Fruit fly (Drosophila melanogaster): ENCODE results near the gene in.

in gene

DNA sequence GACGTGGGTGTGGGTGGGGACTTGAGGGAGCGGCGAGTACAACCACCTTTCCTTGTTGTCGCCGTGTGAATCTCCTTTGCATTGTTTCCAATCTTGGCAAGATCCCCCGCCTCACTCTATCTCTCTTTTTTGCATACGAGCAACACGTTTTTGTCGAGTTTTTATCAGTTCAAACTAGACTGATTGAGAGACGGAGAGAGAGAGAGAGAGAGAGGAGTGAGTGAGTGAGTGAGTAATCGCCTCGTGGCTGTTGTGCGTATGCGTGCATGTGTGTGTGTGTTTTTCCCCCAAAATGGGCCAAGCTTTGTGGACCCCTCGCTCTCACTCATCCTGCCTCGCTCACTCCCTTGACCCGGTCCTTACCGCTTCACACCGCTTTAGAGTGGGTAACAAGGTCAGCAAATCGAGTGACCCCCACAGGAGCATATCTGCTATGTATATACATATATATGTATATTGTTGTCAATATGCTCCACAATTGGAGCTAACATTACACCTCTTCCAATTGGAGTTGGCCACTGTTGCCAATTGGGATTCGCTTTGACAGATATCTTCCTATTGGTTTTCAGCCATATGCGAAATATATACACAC is 17.6 kb upstream of the in start:
- TF ChIP-seq svp (GFP tag) (peak; percentile 89), vri (GFP tag; optimal IDR thresholded peaks at IDR 0.05) (peak; percentile 25), Sox14 (GFP tag; optimal IDR thresholded peaks at IDR 0.05) (peak; percentile 87), CG6276 (GFP tag; optimal IDR thresholded peaks at IDR 0.05) (no peak), Eip78C (GFP tag) (peak; percentile 73), CG6854 (GFP tag; optimal IDR thresholded peaks at IDR 0.05) (no peak), CG8119 (GFP tag; IDR thresholded peaks at IDR 0.05) (0 out of 3 replicates have a peak, but pooled peaks have one; percentile 32), Ets96B (tag; optimal IDR thresholded peaks at IDR 0.05) (no peak), CG10669 (GFP tag; optimal IDR thresholded peaks at IDR 0.05) (no peak), Eip75B (GFP tag; optimal IDR thresholded peaks at IDR 0.05) (peak; percentile 13), CG6808 (GFP tag; optimal IDR thresholded peaks at IDR 0.05) (no peak), CG15336 (GFP tag; IDR thresholded peaks at IDR 0.05) (peak; percentile 22; the same call in 1 of the 2 replicates), Sox102F (GFP tag; optimal IDR thresholded peaks at IDR 0.05) (no peak)

DNA sequence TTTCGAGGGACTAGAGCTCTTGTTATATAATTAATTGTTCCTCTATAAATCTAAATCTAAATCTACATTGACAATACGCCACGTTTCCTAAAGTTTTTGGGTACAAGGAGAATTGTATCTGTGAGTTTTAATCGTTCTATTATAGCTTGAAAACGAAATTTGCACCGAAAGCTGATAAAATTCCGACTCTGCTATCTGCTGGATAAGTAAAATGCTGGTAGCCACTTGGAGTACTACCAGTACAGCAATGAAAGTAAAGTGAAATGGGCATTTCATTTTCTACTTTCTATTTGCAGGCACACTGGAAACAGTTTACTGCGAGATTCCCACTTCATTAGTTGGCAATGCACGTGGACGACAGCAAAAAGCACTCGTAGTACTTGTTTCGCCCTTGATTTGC is 13.8 kb upstream of the in start, which contains the start of gene CG5618:
Gene CG5618 (plus strand): TSS at position 301 of the 400 bp plus-strand sequence.
- TF ChIP-seq Blimp-1 (GFP tag; optimal IDR thresholded peaks at IDR 0.05), result no peak
- no peak for TF ChIP-seq Lpt (GFP tag; optimal IDR thresholded peaks at IDR 0.05)
- TF ChIP-seq Sox14 (GFP tag; optimal IDR thresholded peaks at IDR 0.05), result no peak

DNA sequence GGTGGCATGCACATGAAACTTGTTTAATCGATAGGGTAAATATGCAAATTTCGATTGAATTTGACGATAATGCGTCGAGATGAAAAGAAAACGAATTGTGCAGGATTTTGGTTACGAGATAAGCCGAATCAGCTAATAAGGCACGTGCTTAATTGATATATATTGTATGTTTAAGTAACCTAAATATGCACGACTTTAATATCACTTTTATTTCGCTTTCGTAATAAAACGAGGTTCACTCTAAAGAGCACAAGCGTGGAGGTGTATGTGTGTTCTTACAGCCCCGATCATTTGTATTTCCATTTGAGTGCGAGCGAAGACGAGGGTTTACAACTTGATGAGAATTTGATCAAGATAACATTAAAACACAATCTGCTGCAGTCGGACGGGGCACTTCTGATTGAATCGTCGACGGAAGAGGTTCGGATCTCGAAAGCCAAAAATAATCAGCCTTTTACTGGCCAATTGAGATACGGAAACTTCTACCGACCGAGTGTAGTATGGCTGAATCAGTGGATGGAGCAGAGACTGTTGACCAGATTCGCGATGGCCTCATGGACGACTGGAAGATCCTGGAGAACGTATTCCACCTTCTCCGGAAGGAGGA is 13.2 kb upstream of the in start:
- no peak for TF ChIP-seq dac (GFP tag; optimal IDR thresholded peaks at IDR 0.05)
- TF ChIP-seq CG8319 (GFP tag; optimal IDR thresholded peaks at IDR 0.05), result no peak
- TF ChIP-seq CG31627 (GFP tag; optimal IDR thresholded peaks at IDR 0.05), result peak; percentile 8
- peak; percentile 30 for TF ChIP-seq esn (GFP tag; optimal IDR thresholded peaks at IDR 0.05)
- TF ChIP-seq vri (GFP tag; optimal IDR thresholded peaks at IDR 0.05), result peak; percentile 46
- TF ChIP-seq CG11762 (GFP tag; optimal IDR thresholded peaks at IDR 0.05; ENCODE audit: insufficient read depth), result peak; percentile 6
- peak; percentile 85 for TF ChIP-seq svp (GFP tag)
- peak; percentile 48 for TF ChIP-seq CG15336 (GFP tag; IDR thresholded peaks at IDR 0.05)
- peak; percentile 19 for TF ChIP-seq Eip93F (GFP tag; optimal IDR thresholded peaks at IDR 0.05)

DNA sequence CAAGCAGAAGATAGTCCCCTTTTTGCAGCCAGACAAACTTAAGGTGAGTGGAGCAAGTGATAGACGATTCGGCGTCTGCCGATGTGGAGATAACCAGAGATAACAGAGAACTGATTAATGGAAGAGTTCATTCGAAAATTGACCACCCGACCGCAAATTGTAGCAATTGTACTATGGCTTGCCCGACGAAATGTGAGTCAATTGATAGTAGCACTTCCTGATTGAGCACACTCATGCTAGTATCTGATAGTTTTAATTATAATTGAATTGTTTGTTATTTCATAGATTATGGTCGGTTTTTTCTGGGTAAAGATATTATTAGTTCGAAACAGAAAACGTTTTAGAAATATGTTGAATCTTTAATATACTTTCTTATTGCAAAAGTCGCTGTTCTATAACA is 12.6 kb upstream of the in start:
- TF ChIP-seq spab (GFP tag; optimal IDR thresholded peaks at IDR 0.05) (no peak), CG11294 (GFP tag; IDR thresholded peaks at IDR 0.05) (no peak)

DNA sequence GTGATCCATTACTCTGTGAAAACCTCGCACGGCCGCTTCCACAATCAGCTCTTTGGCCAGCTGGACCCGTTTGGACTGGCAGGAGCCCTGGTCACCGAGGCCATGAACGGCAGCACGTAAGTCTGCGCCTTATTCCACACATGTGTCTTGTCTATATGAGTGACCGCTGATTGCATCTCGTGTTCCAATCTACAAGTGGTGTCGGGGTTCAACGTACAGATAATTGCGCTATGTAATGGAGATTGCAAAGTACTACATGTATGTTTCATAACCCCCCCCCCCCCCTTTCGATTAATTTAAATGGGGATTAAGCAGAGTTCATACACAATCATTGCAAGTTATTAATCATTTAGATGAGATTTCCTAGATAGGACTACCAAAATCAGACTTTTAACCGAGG is 12.1 kb upstream of the in start:
- TF ChIP-seq Gug (GFP tag; IDR thresholded peaks at IDR 0.05), result no peak
- TF ChIP-seq acj6 (GFP tag; optimal IDR thresholded peaks at IDR 0.05), result no peak
- TF ChIP-seq svp (GFP tag), result peak; percentile 98

DNA sequence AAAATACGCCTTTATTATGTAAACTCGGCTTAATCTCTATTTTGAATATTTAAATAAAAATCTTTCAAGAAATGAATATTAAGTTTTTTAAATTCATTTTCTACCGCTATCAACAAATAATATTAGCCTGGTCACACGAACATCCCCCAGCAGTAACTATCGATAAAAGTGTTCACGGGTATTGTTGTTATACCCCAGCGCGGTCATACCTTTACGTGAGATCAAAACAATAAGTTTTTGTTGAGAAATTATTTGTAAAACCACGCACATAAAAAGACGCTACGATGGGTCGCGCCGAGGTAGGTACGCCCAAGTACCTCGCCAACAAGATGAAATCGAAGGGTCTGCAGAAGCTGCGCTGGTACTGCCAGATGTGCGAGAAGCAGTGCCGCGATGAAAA is 10.4 kb upstream of the in start, which contains the start of gene kin17:
Gene kin17 (plus strand): TSS at position 195 of the 400 bp plus-strand sequence.
- no peak for TF ChIP-seq Hr39 (GFP tag; optimal IDR thresholded peaks at IDR 0.05)
- no peak for TF ChIP-seq Ets21C (GFP tag; optimal IDR thresholded peaks at IDR 0.05)
- TF ChIP-seq ss (GFP tag; optimal IDR thresholded peaks at IDR 0.05), result no peak
- no peak for TF ChIP-seq CG6854 (GFP tag; optimal IDR thresholded peaks at IDR 0.05)
- TF ChIP-seq Eip78C (GFP tag), result no peak
- no peak for TF ChIP-seq CG11902 (GFP tag; optimal IDR thresholded peaks at IDR 0.05)
- no peak for TF ChIP-seq Sox15 (GFP tag; optimal IDR thresholded peaks at IDR 0.05)
- no peak for TF ChIP-seq Smox (GFP tag; optimal IDR thresholded peaks at IDR 0.05)
- TF ChIP-seq CG8319 (GFP tag; optimal IDR thresholded peaks at IDR 0.05), result no peak
- no peak for TF ChIP-seq CG8632 (GFP tag; optimal IDR thresholded peaks at IDR 0.05)
- no peak for TF ChIP-seq Sox102F (GFP tag; optimal IDR thresholded peaks at IDR 0.05)
- TF ChIP-seq CG7368 (GFP tag; optimal IDR thresholded peaks at IDR 0.05), result no peak
- no peak for TF ChIP-seq Eip93F (GFP tag; optimal IDR thresholded peaks at IDR 0.05)
- no peak for TF ChIP-seq Hr4 (GFP tag; optimal IDR thresholded peaks at IDR 0.05)

All from whole organism, prepupa.